Fruit fly (Drosophila melanogaster) whole organism: Measurements from ENCODE around the gene Wdr33.

Experiments
- CG8478 ChIP-seq: fragments of >200 bp; optimal IDR thresholded peaks from 2 replicates; lab custom pipeline; 2018; ENCODE audit warnings: inconsistent platforms
- Dll ChIP-seq: fragments of >200 bp; optimal IDR thresholded peaks from 2 replicates; lab custom pipeline; 2017
- EcR ChIP-seq, 2 experiments: fragments of >200 bp; optimal IDR thresholded peaks; 2 replicates each; lab custom pipeline; 2017; ENCODE audit warnings: missing biosample characterization in 2 of 2, missing genetic modification characterization in 2 of 2, missing genetic modification reagents in 2 of 2
- pan ChIP-seq: fragments of >200 bp; optimal IDR thresholded peaks from 2 replicates; lab custom pipeline; 2017
- psq ChIP-seq: fragments of >200 bp; optimal IDR thresholded peaks from 2 replicates; lab custom pipeline; 2017
- usp ChIP-seq: fragments of >200 bp; optimal IDR thresholded peaks from 2 replicates; lab custom pipeline; 2017; ENCODE audit warnings: missing biosample characterization, missing genetic modification characterization, mixed read lengths

The Wdr33 gene

dm6 chr3R:5660198-5660893 is at the start of gene Wdr33:
Gene Wdr33, plus strand, starts transcription at chr3R:5660635.
- no peak for TF ChIP-seq psq (lab: Kevin White, UChicago)
- no peak for TF ChIP-seq EcR (GFP tag; optimal IDR thresholded peaks at IDR 0.05; lab: Kevin White, UChicago)
- no peak for TF ChIP-seq pan (lab: Kevin White, UChicago)
- no peak for TF ChIP-seq Dll (lab: Kevin White, UChicago)
- TF ChIP-seq usp (GFP tag; lab: Kevin White, UChicago), result no peak
- no peak for TF ChIP-seq CG8478 (lab: Kevin White, UChicago)

dm6 chr3R:5610656-5611055 is 49.8 kb upstream of the Wdr33 start:
- TF ChIP-seq psq (lab: Kevin White, UChicago) (no peak), pan (lab: Kevin White, UChicago) (no peak), CG8478 (lab: Kevin White, UChicago) (no peak), usp (GFP tag; lab: Kevin White, UChicago) (no peak)

- TF ChIP-seq EcR (GFP tag; optimal IDR thresholded peaks at IDR 0.05; lab: Kevin White, UChicago) (no peak), pan (lab: Kevin White, UChicago) (no peak), psq (lab: Kevin White, UChicago) (no peak), Dll (lab: Kevin White, UChicago) (no peak), usp (GFP tag; lab: Kevin White, UChicago) (no peak), CG8478 (lab: Kevin White, UChicago) (no peak)
Observed at dm6 chr3R:5611167-5611566, 49.3 kb upstream of the Wdr33 start.

- no peak for TF ChIP-seq psq (lab: Kevin White, UChicago)
Observed at dm6 chr3R:5611733-5612132, 48.7 kb upstream of the Wdr33 start.

- TF ChIP-seq Dll (lab: Kevin White, UChicago) (peak; percentile 11), CG8478 (lab: Kevin White, UChicago) (no peak)
Observed at dm6 chr3R:5612372-5613113, 47.9 kb upstream of the Wdr33 start, which contains the start of gene Rga. Gene Rga, minus strand, starts transcription at chr3R:5613112.

- no peak for TF ChIP-seq CG8478 (lab: Kevin White, UChicago)
- no peak for TF ChIP-seq usp (GFP tag; lab: Kevin White, UChicago)
- no peak for TF ChIP-seq pan (lab: Kevin White, UChicago)
Observed at dm6 chr3R:5613114-5613443, 47.4 kb upstream of the Wdr33 start, which contains the start of gene Atu. Gene Atu, plus strand, starts transcription at chr3R:5613358.

- TF ChIP-seq CG8478 (lab: Kevin White, UChicago), result no peak
- TF ChIP-seq Dll (lab: Kevin White, UChicago), result no peak
- no peak for TF ChIP-seq psq (lab: Kevin White, UChicago)
- no peak for TF ChIP-seq usp (GFP tag; lab: Kevin White, UChicago)
- TF ChIP-seq EcR (GFP tag; optimal IDR thresholded peaks at IDR 0.05; lab: Kevin White, UChicago), result no peak
- TF ChIP-seq pan (lab: Kevin White, UChicago), result no peak
Observed at dm6 chr3R:5615484-5615883, 45.0 kb upstream of the Wdr33 start.

dm6 chr3R:5617923-5618623 is 42.4 kb upstream of the Wdr33 start:
- TF ChIP-seq pan (lab: Kevin White, UChicago) (no peak), psq (lab: Kevin White, UChicago) (no peak), Dll (lab: Kevin White, UChicago) (no peak), EcR (GFP tag; optimal IDR thresholded peaks at IDR 0.05; lab: Kevin White, UChicago) (no peak), CG8478 (lab: Kevin White, UChicago) (no peak), usp (GFP tag; lab: Kevin White, UChicago) (no peak)

dm6 chr3R:5620387-5620956 is 40.0 kb upstream of the Wdr33 start:
- no peak for TF ChIP-seq CG8478 (lab: Kevin White, UChicago)
- no peak for TF ChIP-seq usp (GFP tag; lab: Kevin White, UChicago)
- TF ChIP-seq psq (lab: Kevin White, UChicago), result no peak
- no peak for TF ChIP-seq Dll (lab: Kevin White, UChicago)
- TF ChIP-seq EcR (GFP tag; optimal IDR thresholded peaks at IDR 0.05; lab: Kevin White, UChicago), result no peak
- no peak for TF ChIP-seq pan (lab: Kevin White, UChicago)

dm6 chr3R:5621714-5622405 is 38.6 kb upstream of the Wdr33 start:
- TF ChIP-seq CG8478 (lab: Kevin White, UChicago) (no peak), pan (lab: Kevin White, UChicago) (no peak), usp (GFP tag; lab: Kevin White, UChicago) (no peak), Dll (lab: Kevin White, UChicago) (no peak), EcR (GFP tag; optimal IDR thresholded peaks at IDR 0.05; lab: Kevin White, UChicago) (no peak), psq (lab: Kevin White, UChicago) (no peak)

dm6 chr3R:5622406-5622752 is 38.1 kb upstream of the Wdr33 start:
- no peak for TF ChIP-seq CG8478 (lab: Kevin White, UChicago)
- no peak for TF ChIP-seq psq (lab: Kevin White, UChicago)
- no peak for TF ChIP-seq pan (lab: Kevin White, UChicago)
- no peak for TF ChIP-seq usp (GFP tag; lab: Kevin White, UChicago)
- TF ChIP-seq EcR (GFP tag; optimal IDR thresholded peaks at IDR 0.05; lab: Kevin White, UChicago), result no peak
- no peak for TF ChIP-seq Dll (lab: Kevin White, UChicago)
